Fruit fly (Drosophila melanogaster) whole organism, embryonic: Measurements from ENCODE around the gene beat-IIIc.

Experiments used
- Awh ChIP-seq: fragments of 200-800 bp; sonication (Bioruptor generic); IDR thresholded peaks from 2 replicates; pipeline ENCODE4, ENCODE4 v1.3.6; 2022; ENCODE audit warnings: missing biosample characterization, missing genetic modification characterization
- Blimp-1 ChIP-seq: fragments of 200-800 bp; sonication (Bioruptor generic); optimal IDR thresholded peaks from 3 replicates; lab custom pipeline; 2018; ENCODE audit warnings: missing biosample characterization, missing genetic modification characterization, mild to moderate bottlenecking, moderate library complexity, missing genetic modification reagents
- CG10979 ChIP-seq: fragments of 200-800 bp; sonication (Bioruptor generic); optimal IDR thresholded peaks from 2 replicates; lab custom pipeline; 2018; ENCODE audit warnings: missing biosample characterization, mild to moderate bottlenecking, missing genetic modification characterization, moderate library complexity
- CG12391 ChIP-seq: fragments of 200-800 bp; sonication (Bioruptor generic); optimal IDR thresholded peaks from 3 replicates; lab custom pipeline; 2018; ENCODE audit warnings: missing biosample characterization, mild to moderate bottlenecking, missing genetic modification characterization, moderate library complexity
- CG14965 ChIP-seq: fragments of 200-800 bp; sonication (Bioruptor generic); optimal IDR thresholded peaks from 2 replicates; lab custom pipeline; 2016; ENCODE audit warnings: missing biosample characterization, missing genetic modification characterization, borderline replicate concordance
- CG15479 ChIP-seq: fragments of 200-800 bp; sonication (Bioruptor generic); optimal IDR thresholded peaks from 3 replicates; lab custom pipeline; 2019; ENCODE audit warnings: missing biosample characterization, mild to moderate bottlenecking, missing genetic modification characterization, moderate library complexity
- CG18262 ChIP-seq: fragments of 200-800 bp; optimal IDR thresholded peaks from 3 replicates; lab custom pipeline; 2019; ENCODE audit warnings: missing biosample characterization, mild to moderate bottlenecking, missing genetic modification characterization, moderate library complexity
- CG18619 ChIP-seq: fragments of 200-800 bp; sonication (Bioruptor generic); optimal IDR thresholded peaks from 3 replicates; lab custom pipeline; 2017; ENCODE audit warnings: missing biosample characterization, mild to moderate bottlenecking, missing genetic modification characterization
- CG4820 ChIP-seq: fragments of 200-800 bp; sonication (Bioruptor generic); optimal IDR thresholded peaks from 3 replicates; lab custom pipeline; 2016; ENCODE audit warnings: missing biosample characterization, missing genetic modification characterization
- CG4854 ChIP-seq: fragments of 200-800 bp; sonication (Bioruptor generic); optimal IDR thresholded peaks from 2 replicates; lab custom pipeline; 2016; ENCODE audit warnings: missing biosample characterization, missing genetic modification characterization, inconsistent platforms
- CG6765 ChIP-seq: fragments of 200-800 bp; sonication (Bioruptor generic); optimal IDR thresholded peaks from 3 replicates; lab custom pipeline; 2017; ENCODE audit warnings: missing biosample characterization, mild to moderate bottlenecking, missing genetic modification characterization
- CG7271 ChIP-seq: fragments of 200-800 bp; sonication (Bioruptor generic); optimal IDR thresholded peaks from 2 replicates; lab custom pipeline; 2018; ENCODE audit warnings: missing biosample characterization, mild to moderate bottlenecking, missing genetic modification characterization, moderate library complexity
- CG7839 ChIP-seq: fragments of 200-800 bp; sonication (Bioruptor generic); optimal IDR thresholded peaks from 3 replicates; lab custom pipeline; 2018; ENCODE audit warnings: missing biosample characterization, mild to moderate bottlenecking, missing genetic modification characterization, moderate library complexity
- Dek ChIP-seq: fragments of 200-800 bp; sonication (Bioruptor generic); optimal IDR thresholded peaks from 3 replicates; lab custom pipeline; 2019; ENCODE audit warnings: missing biosample characterization, mild to moderate bottlenecking, missing genetic modification characterization, moderate library complexity
- Doc3 ChIP-seq: fragments of 200-800 bp; sonication (Bioruptor generic); IDR thresholded peaks from 3 replicates; pipeline ENCODE4 v1.3.6; 2022; ENCODE audit warnings: missing biosample characterization, missing genetic modification characterization; ENCODE audit not compliant: partially characterized antibody
- E2f2 ChIP-seq: fragments of 200-800 bp; sonication (Bioruptor generic); IDR thresholded peaks from 2 replicates; pipeline ENCODE4 v1.3.6; 2022; ENCODE audit warnings: missing biosample characterization, missing genetic modification characterization
- Med ChIP-seq: fragments of 200-800 bp; sonication (Bioruptor generic); peaks from one replicate; lab custom pipeline; 2016; ENCODE audit warnings: missing biosample characterization, missing genetic modification characterization, mild to moderate bottlenecking, inconsistent platforms, moderate library complexity
- Myb ChIP-seq: fragments of 200-800 bp; sonication (Bioruptor generic); optimal IDR thresholded peaks from 2 replicates; lab custom pipeline; 2016; ENCODE audit warnings: missing biosample characterization, missing genetic modification characterization
- Six4 ChIP-seq: fragments of 200-800 bp; sonication (Bioruptor generic); optimal IDR thresholded peaks from 2 replicates; lab custom pipeline; 2016; ENCODE audit warnings: missing biosample characterization, missing genetic modification characterization
- ac ChIP-seq: fragments of 200-800 bp; sonication (Bioruptor generic); optimal IDR thresholded peaks from 3 replicates; lab custom pipeline; 2017; ENCODE audit warnings: missing biosample characterization, mild to moderate bottlenecking, missing genetic modification characterization
- aop ChIP-seq: fragments of 200-800 bp; sonication (Bioruptor generic); IDR thresholded peaks from 2 replicates; pipeline ENCODE4 v1.3.6; 2022; ENCODE audit warnings: missing biosample characterization, missing genetic modification characterization
- ap ChIP-seq: fragments of 200-800 bp; sonication (Bioruptor generic); IDR thresholded peaks from 2 replicates; pipeline ENCODE4 v1.3.6; 2022; ENCODE audit warnings: missing biosample characterization, missing genetic modification characterization
- bsh ChIP-seq, 2 experiments: fragments of 200-800 bp; sonication (Bioruptor generic); optimal IDR thresholded peaks; 2 replicates each; lab custom pipeline; 2017 to 2018; ENCODE audit warnings: mild to moderate bottlenecking in 2 of 2, missing biosample characterization in 2 of 2, missing genetic modification characterization in 2 of 2, moderate library complexity in 1 of 2
- cad ChIP-seq: fragments of >200 bp; optimal IDR thresholded peaks from 2 replicates; lab custom pipeline; 2017; ENCODE audit warnings: missing biosample characterization, missing genetic modification characterization
- cg ChIP-seq: fragments of 200-800 bp; sonication (Bioruptor generic); optimal IDR thresholded peaks from 3 replicates; lab custom pipeline; 2019; ENCODE audit warnings: missing biosample characterization, mild to moderate bottlenecking, missing genetic modification characterization, moderate library complexity
- crol ChIP-seq: fragments of 200-800 bp; sonication (Bioruptor generic); IDR thresholded peaks from 2 replicates; pipeline ENCODE4 v1.3.6; 2022; ENCODE audit warnings: missing biosample characterization, missing genetic modification characterization
- cwo ChIP-seq: fragments of 200-800 bp; sonication (Bioruptor generic); optimal IDR thresholded peaks from 3 replicates; lab custom pipeline; 2017; ENCODE audit warnings: missing biosample characterization, missing genetic modification characterization, mild to moderate bottlenecking, moderate library complexity, missing genetic modification reagents
- eve ChIP-seq, 2 experiments: fragments of >200 bp; optimal IDR thresholded peaks; 2 replicates each; lab custom pipeline; 2017; ENCODE audit warnings: missing biosample characterization in 2 of 2, missing genetic modification characterization in 2 of 2
- fd102C ChIP-seq: fragments of 200-800 bp; sonication (Bioruptor generic); optimal IDR thresholded peaks from 2 replicates; lab custom pipeline; 2018; ENCODE audit warnings: missing biosample characterization, mild to moderate bottlenecking, missing genetic modification characterization, moderate library complexity
- grau ChIP-seq: fragments of 200-800 bp; optimal IDR thresholded peaks from 3 replicates; lab custom pipeline; 2019; ENCODE audit warnings: missing biosample characterization, mild to moderate bottlenecking, missing genetic modification characterization, moderate library complexity
- gsb-n ChIP-seq: fragments of 200-800 bp; sonication (Bioruptor generic); optimal IDR thresholded peaks from 3 replicates; lab custom pipeline; 2018; ENCODE audit warnings: missing biosample characterization, mild to moderate bottlenecking, missing genetic modification characterization
- hb ChIP-seq: fragments of 200-800 bp; sonication (Bioruptor generic); IDR thresholded peaks from 3 replicates; pipeline ENCODE4 v1.3.6; 2022; ENCODE audit warnings: missing biosample characterization, missing genetic modification characterization; ENCODE audit not compliant: partially characterized antibody
- ind ChIP-seq: fragments of 200-800 bp; sonication (Bioruptor generic); optimal IDR thresholded peaks from 3 replicates; lab custom pipeline; 2016; ENCODE audit warnings: missing biosample characterization, missing genetic modification characterization
- lmd ChIP-seq: fragments of 200-800 bp; sonication (Bioruptor generic); IDR thresholded peaks from 2 replicates; pipeline ENCODE4 v1.3.6; 2022; ENCODE audit warnings: missing biosample characterization, missing genetic modification characterization
- org-1 ChIP-seq: fragments of 200-800 bp; sonication (Bioruptor generic); optimal IDR thresholded peaks from 2 replicates; lab custom pipeline; 2017; ENCODE audit warnings: missing biosample characterization, missing genetic modification characterization
- prd ChIP-seq, 3 experiments: fragments of >200 bp in 2 of 3; fragments of 200-800 bp in 1 of 3; sonication (Bioruptor generic) in 1 of 3; optimal IDR thresholded peaks in 2 of 3; IDR thresholded peaks in 1 of 3; 2 replicates in 2 of 3; 3 replicates in 1 of 3; pipeline versions ENCODE4 v1.3.6 to Lab custom; 2017 to 2022; ENCODE audit warnings: missing biosample characterization in 1 of 3, missing genetic modification characterization in 1 of 3
- ranshi ChIP-seq: fragments of 200-800 bp; sonication (Bioruptor generic); IDR thresholded peaks from 2 replicates; pipeline ENCODE4 v1.3.6; 2022; ENCODE audit warnings: missing biosample characterization, missing genetic modification characterization
- sens ChIP-seq: fragments of 200-800 bp; sonication (Bioruptor generic); peaks from one replicate; lab custom pipeline; 2016; ENCODE audit warnings: missing biosample characterization, missing genetic modification characterization
- slou ChIP-seq: fragments of 200-800 bp; sonication (Bioruptor generic); optimal IDR thresholded peaks from 3 replicates; lab custom pipeline; 2016; ENCODE audit warnings: missing biosample characterization, missing genetic modification characterization
- sob ChIP-seq: fragments of 200-800 bp; sonication (Bioruptor generic); IDR thresholded peaks from 2 replicates; pipeline ENCODE4 v1.3.6; 2022; ENCODE audit warnings: missing biosample characterization, missing genetic modification characterization
- stwl ChIP-seq: fragments of 200-800 bp; sonication (Bioruptor generic); optimal IDR thresholded peaks from 3 replicates; lab custom pipeline; 2018; ENCODE audit warnings: missing biosample characterization, mild to moderate bottlenecking, missing genetic modification characterization, moderate library complexity
- tll ChIP-seq, 2 experiments: fragments of 200-800 bp in 1 of 2; fragments of >200 bp in 1 of 2; sonication (Bioruptor generic) in 1 of 2; optimal IDR thresholded peaks; 2 replicates each; lab custom pipeline; 2017 to 2019; ENCODE audit warnings: missing biosample characterization in 2 of 2, missing genetic modification characterization in 2 of 2, mild to moderate bottlenecking in 1 of 2, moderate library complexity in 1 of 2
- tna ChIP-seq: fragments of 200-800 bp; sonication (Bioruptor generic); IDR thresholded peaks from 2 replicates; pipeline ENCODE4 v1.3.6; 2022; ENCODE audit warnings: missing biosample characterization, missing genetic modification characterization; ENCODE audit not compliant: partially characterized antibody
- twi ChIP-seq: fragments of 200-800 bp; optimal IDR thresholded peaks from 2 replicates; lab custom pipeline; 2019; ENCODE audit warnings: missing biosample characterization, mild to moderate bottlenecking, missing genetic modification characterization, moderate library complexity
- tx ChIP-seq: fragments of 200-800 bp; sonication (Bioruptor generic); optimal IDR thresholded peaks from 2 replicates; lab custom pipeline; 2016; ENCODE audit warnings: missing biosample characterization, missing genetic modification characterization
- unc-4 ChIP-seq: fragments of 200-800 bp; sonication (Bioruptor generic); IDR thresholded peaks from 2 replicates; pipeline ENCODE4 v1.3.6; 2022; ENCODE audit warnings: missing biosample characterization, missing genetic modification characterization; ENCODE audit not compliant: partially characterized antibody
- wek ChIP-seq: fragments of 200-800 bp; sonication (Bioruptor generic); optimal IDR thresholded peaks from 3 replicates; lab custom pipeline; 2018; ENCODE audit warnings: missing biosample characterization, mild to moderate bottlenecking, missing genetic modification characterization, moderate library complexity

Gene beat-IIIc

dm6 chr2L:17266677-17267357 lies 6.3 kb upstream of the beat-IIIc start (continued):
- TF ChIP-seq prd (optimal IDR thresholded peaks at IDR 0.05; lab: Kevin White, UChicago): no peak
- peak; percentile 28; the same call in 1 of the 3 replicates for TF ChIP-seq prd (GFP tag; IDR thresholded peaks at IDR 0.05; lab: Robert Waterston, UW)
- peak; percentile 13 for TF ChIP-seq Blimp-1 (GFP tag; lab: Kevin White, UChicago)
- TF ChIP-seq CG7271 (tag; lab: Kevin White, UChicago): peak; percentile 83
- peak; percentile 18 for TF ChIP-seq CG7839 (tag; lab: Kevin White, UChicago)
- no peak for TF ChIP-seq cg (GFP tag; lab: Kevin White, UChicago)
- TF ChIP-seq ranshi (GFP tag; lab: Robert Waterston, UW): 0 out of 2 replicates have a peak, but pooled peaks have one; percentile 8
- TF ChIP-seq Med (GFP tag; lab: Kevin White, UChicago): peak; percentile 10
- peak in 1 of 2 experiments; percentile 21 for TF ChIP-seq bsh (GFP tag; optimal IDR thresholded peaks at IDR 0.05; lab: Kevin White, UChicago)
- peak; percentile 30 for TF ChIP-seq twi (tag; lab: Kevin White, UChicago)
- peak; percentile 62 for TF ChIP-seq CG18262 (tag; lab: Kevin White, UChicago)
- peak; percentile 27 for TF ChIP-seq CG15479 (GFP tag; lab: Kevin White, UChicago)
- TF ChIP-seq CG10979: peak; percentile 40
- TF ChIP-seq tll (GFP tag; optimal IDR thresholded peaks at IDR 0.05; lab: Kevin White, UChicago): peak in 1 of 2 experiments; percentile 84
- peak; percentile 7 for TF ChIP-seq CG12391 (tag; lab: Kevin White, UChicago)
- no peak for TF ChIP-seq ind (GFP tag; lab: Kevin White, UChicago)
- TF ChIP-seq cwo (GFP tag; lab: Kevin White, UChicago): no peak
- no peak for TF ChIP-seq unc-4
- TF ChIP-seq sob (GFP tag; lab: Robert Waterston, UW): no peak
- peak; percentile 1 for TF ChIP-seq grau (tag; lab: Kevin White, UChicago)

dm6 chr2L:17263352-17263751 lies 2.8 kb upstream of the beat-IIIc start:
- TF ChIP-seq Six4 (GFP tag; lab: Kevin White, UChicago): no peak
- TF ChIP-seq hb (GFP tag; lab: Robert Waterston, UW): no peak
- no peak for TF ChIP-seq eve (GFP tag; optimal IDR thresholded peaks at IDR 0.05; lab: Kevin White, UChicago)
- TF ChIP-seq tna: no peak
- no peak for TF ChIP-seq stwl
- TF ChIP-seq CG4820 (GFP tag; lab: Kevin White, UChicago): no peak
- peak; percentile 1 for TF ChIP-seq twi (tag; lab: Kevin White, UChicago)
- TF ChIP-seq fd102C (GFP tag; lab: Kevin White, UChicago): no peak
- no peak for TF ChIP-seq aop (GFP tag; lab: Robert Waterston, UW)
- TF ChIP-seq Awh (GFP tag; lab: Robert Waterston, UW): no peak
- TF ChIP-seq Doc3 (GFP tag; lab: Robert Waterston, UW): no peak
- TF ChIP-seq tx (GFP tag; lab: Kevin White, UChicago): no peak
- TF ChIP-seq sens: no peak
- no peak for TF ChIP-seq CG6765
- no peak for TF ChIP-seq CG18619 (GFP tag; lab: Kevin White, UChicago)
- TF ChIP-seq slou (GFP tag; lab: Kevin White, UChicago): no peak
- TF ChIP-seq wek (GFP tag; lab: Kevin White, UChicago): no peak
- TF ChIP-seq Myb: no peak
- no peak for TF ChIP-seq ranshi (GFP tag; lab: Robert Waterston, UW)
- TF ChIP-seq E2f2 (GFP tag; lab: Robert Waterston, UW): no peak
- TF ChIP-seq org-1 (GFP tag; lab: Kevin White, UChicago): no peak
- TF ChIP-seq CG4854: no peak
- peak; percentile 59 for TF ChIP-seq crol
- TF ChIP-seq Dek (tag; lab: Kevin White, UChicago): no peak
- TF ChIP-seq ac (GFP tag; lab: Kevin White, UChicago): peak; percentile 81
- peak; percentile 87 for TF ChIP-seq cad (GFP tag; lab: Kevin White, UChicago)
- TF ChIP-seq lmd (GFP tag; lab: Robert Waterston, UW): no peak
- no peak for TF ChIP-seq CG14965 (GFP tag; lab: Kevin White, UChicago)
- TF ChIP-seq gsb-n (tag; lab: Kevin White, UChicago): no peak
- no peak for TF ChIP-seq ap (GFP tag; lab: Robert Waterston, UW)
